Worm (Caenorhabditis elegans) whole organism, L3 larva: Measurements from ENCODE around the gene nurf-1.
A peak's percentile ranks its signal among the peaks of the same experiment; 100 is the strongest.

Experiments used
- R02D3.7 ChIP-seq: fragments of 150-350 bp; optimal IDR thresholded peaks from 2 replicates; lab custom pipeline; 2014; ENCODE audit warnings: missing biosample characterization, missing genetic modification characterization
- ama-1 ChIP-seq: fragments of 150-350 bp; optimal IDR thresholded peaks from 2 replicates; lab custom pipeline; 2018
- ceh-16 ChIP-seq: sonication (generic microtip); optimal IDR thresholded peaks from 2 replicates; lab custom pipeline; 2017; ENCODE audit warnings: missing biosample characterization, missing genetic modification characterization
- ceh-28 ChIP-seq: fragments of 150-350 bp; optimal IDR thresholded peaks from 2 replicates; lab custom pipeline; 2014; ENCODE audit warnings: missing biosample characterization, missing genetic modification reagents, missing genetic modification characterization
- ceh-82 ChIP-seq: fragments of 150-350 bp; optimal IDR thresholded peaks from 2 replicates; lab custom pipeline; 2014; ENCODE audit warnings: missing biosample characterization, missing genetic modification characterization
- ceh-9 ChIP-seq: sonication (generic microtip); optimal IDR thresholded peaks from 2 replicates; lab custom pipeline; 2018; ENCODE audit warnings: missing biosample characterization, missing genetic modification characterization
- daf-12 ChIP-seq: fragments of 150-350 bp; optimal IDR thresholded peaks from 2 replicates; lab custom pipeline; 2014; ENCODE audit warnings: missing biosample characterization, missing genetic modification reagents, missing genetic modification characterization
- egl-27 ChIP-seq: sonication (generic microtip); optimal IDR thresholded peaks from 4 replicates; lab custom pipeline; 2017; ENCODE audit warnings: missing biosample characterization, missing genetic modification reagents, missing genetic modification characterization
- egl-5 ChIP-seq: fragments of 150-350 bp; optimal IDR thresholded peaks from 2 replicates; lab custom pipeline; 2017; ENCODE audit warnings: missing biosample characterization, missing genetic modification reagents, missing genetic modification characterization, inconsistent platforms
- elt-2 ChIP-seq: sonication (generic microtip); optimal IDR thresholded peaks from 2 replicates; lab custom pipeline; 2016; ENCODE audit warnings: missing genetic modification reagents, mild to moderate bottlenecking, missing genetic modification characterization, missing compliant biosample characterization
- elt-3 ChIP-seq, 3 experiments: fragments of 150-350 bp in 1 of 3; sonication (generic microtip) in 2 of 3; optimal IDR thresholded peaks; 2 replicates in 2 of 3; 4 replicates in 1 of 3; lab custom pipeline; 2014 to 2017; ENCODE audit warnings: missing biosample characterization in 3 of 3, missing genetic modification characterization in 3 of 3
- fkh-10 ChIP-seq: sonication (generic microtip); optimal IDR thresholded peaks from 2 replicates; lab custom pipeline; 2017; ENCODE audit warnings: missing biosample characterization, missing genetic modification reagents, missing genetic modification characterization
- fkh-2 ChIP-seq: fragments of 150-350 bp; optimal IDR thresholded peaks from 2 replicates; lab custom pipeline; 2014; ENCODE audit warnings: missing biosample characterization, missing genetic modification reagents, missing genetic modification characterization
- fos-1 ChIP-seq: fragments of 150-350 bp; optimal IDR thresholded peaks from 2 replicates; lab custom pipeline; 2014; ENCODE audit warnings: missing biosample characterization, missing genetic modification characterization
- hmg-11 ChIP-seq: sonication (generic microtip); optimal IDR thresholded peaks from 2 replicates; lab custom pipeline; 2016; ENCODE audit warnings: missing genetic modification characterization, missing compliant biosample characterization
- lin-15B ChIP-seq: fragments of 150-350 bp; optimal IDR thresholded peaks from 2 replicates; lab custom pipeline; 2014; ENCODE audit warnings: missing biosample characterization, missing genetic modification characterization
- lin-39 ChIP-seq: fragments of 150-350 bp; optimal IDR thresholded peaks from 2 replicates; lab custom pipeline; 2018; ENCODE audit warnings: missing biosample characterization, missing genetic modification reagents, missing genetic modification characterization
- mdl-1 ChIP-seq: fragments of 150-350 bp; optimal IDR thresholded peaks from 2 replicates; lab custom pipeline; 2014; ENCODE audit warnings: missing biosample characterization, missing genetic modification characterization
- nfya-1 ChIP-seq: sonication (generic microtip); optimal IDR thresholded peaks from 2 replicates; lab custom pipeline; 2017; ENCODE audit warnings: missing genetic modification characterization, mild to moderate bottlenecking, missing compliant biosample characterization, antibody characterized with exemption, moderate library complexity; ENCODE audit not compliant: insufficient read depth
- nhr-11 ChIP-seq: fragments of 150-350 bp; optimal IDR thresholded peaks from 2 replicates; lab custom pipeline; 2014; ENCODE audit warnings: missing biosample characterization, missing genetic modification characterization
- nhr-23 ChIP-seq: fragments of 150-350 bp; optimal IDR thresholded peaks from 2 replicates; lab custom pipeline; 2014; ENCODE audit warnings: missing biosample characterization, missing genetic modification reagents, missing genetic modification characterization
- nhr-237 ChIP-seq: fragments of 150-350 bp; optimal IDR thresholded peaks from 2 replicates; lab custom pipeline; 2014; ENCODE audit warnings: missing biosample characterization, missing genetic modification characterization
- nhr-25 ChIP-seq: sonication (generic microtip); optimal IDR thresholded peaks from 2 replicates; lab custom pipeline; 2017; ENCODE audit warnings: missing biosample characterization, missing genetic modification characterization
- nhr-43 ChIP-seq: sonication (generic microtip); optimal IDR thresholded peaks from 2 replicates; lab custom pipeline; 2016; ENCODE audit warnings: mild to moderate bottlenecking, missing genetic modification characterization, missing compliant biosample characterization; ENCODE audit not compliant: poor library complexity, severe bottlenecking
- nhr-67 ChIP-seq: fragments of 150-350 bp; optimal IDR thresholded peaks from 2 replicates; lab custom pipeline; 2014; ENCODE audit warnings: missing biosample characterization, missing genetic modification characterization
- nhr-77 ChIP-seq: fragments of 150-350 bp; optimal IDR thresholded peaks from 2 replicates; lab custom pipeline; 2014; ENCODE audit warnings: missing biosample characterization, missing genetic modification characterization
- pha-4 ChIP-seq: fragments of 150-350 bp; optimal IDR thresholded peaks from 2 replicates; lab custom pipeline; 2014; ENCODE audit warnings: missing biosample characterization, missing genetic modification reagents, missing genetic modification characterization
- pqm-1 ChIP-seq: fragments of 150-350 bp; optimal IDR thresholded peaks from 2 replicates; lab custom pipeline; 2017; ENCODE audit warnings: missing biosample characterization, missing genetic modification characterization, inconsistent platforms
- skn-1 ChIP-seq: fragments of 150-350 bp; optimal IDR thresholded peaks from 2 replicates; lab custom pipeline; 2014; ENCODE audit warnings: missing biosample characterization, missing genetic modification characterization
- snpc-4 ChIP-seq: fragments of 150-350 bp; optimal IDR thresholded peaks from 2 replicates; lab custom pipeline; 2014; ENCODE audit warnings: missing biosample characterization, missing genetic modification characterization
- tbx-2 ChIP-seq: sonication (generic microtip); optimal IDR thresholded peaks from 2 replicates; lab custom pipeline; 2016; ENCODE audit warnings: mild to moderate bottlenecking, missing genetic modification characterization, missing compliant biosample characterization
- unc-39 ChIP-seq: sonication (generic microtip); optimal IDR thresholded peaks from 4 replicates; lab custom pipeline; 2017; ENCODE audit warnings: missing biosample characterization, missing genetic modification characterization
- zag-1 ChIP-seq: fragments of 150-350 bp; optimal IDR thresholded peaks from 2 replicates; lab custom pipeline; 2014; ENCODE audit warnings: missing biosample characterization, missing genetic modification characterization
- ztf-11 ChIP-seq: fragments of 150-350 bp; optimal IDR thresholded peaks from 2 replicates; lab custom pipeline; 2014; ENCODE audit warnings: missing biosample characterization, missing genetic modification characterization

Gene nurf-1

DNA sequence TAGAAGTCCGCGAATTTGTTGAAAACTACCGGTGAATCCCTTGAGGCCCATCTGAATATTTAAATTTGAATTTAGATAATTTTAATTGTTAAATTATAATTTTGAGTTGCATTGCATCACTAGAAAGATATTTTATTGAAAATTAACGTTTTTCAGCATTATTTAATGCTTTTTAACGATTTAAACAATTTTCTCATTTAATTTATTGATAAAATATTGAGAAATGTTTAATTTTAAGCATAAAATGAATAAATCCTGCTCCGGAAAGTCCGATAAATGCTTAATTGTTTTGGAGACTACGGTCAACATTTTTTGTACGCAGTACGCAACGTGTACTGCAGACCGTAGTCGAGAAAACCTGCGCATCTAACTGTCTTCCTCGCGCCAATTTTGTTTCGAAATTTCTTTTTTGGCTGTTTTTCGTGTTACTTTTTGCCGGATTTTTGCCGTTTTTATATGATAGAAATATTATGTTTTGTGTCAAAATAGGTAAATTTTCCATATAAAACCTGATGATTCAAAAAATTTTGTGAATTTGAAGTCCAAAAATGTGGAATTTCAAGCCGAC is 41.1 kb upstream of the nurf-1 start, which contains the start of the genes Y54G11A.17, lin-7 and elof-1 (continued):
- TF ChIP-seq nhr-11 (tag; lab: Kevin White, UChicago) (no peak), mdl-1 (no peak), nhr-25 (tag; lab: Kevin White, UChicago) (peak; percentile 81), nhr-23 (peak; percentile 88), skn-1 (tag; lab: Kevin White, UChicago) (peak; percentile 77), R02D3.7 (tag; lab: Kevin White, UChicago) (peak; percentile 32), ceh-82 (tag; lab: Kevin White, UChicago) (no peak), fos-1 (tag; lab: Kevin White, UChicago) (no peak), unc-39 (tag; lab: Kevin White, UChicago) (no peak), fkh-10 (GFP tag; lab: Kevin White, UChicago) (peak; percentile 63)

DNA sequence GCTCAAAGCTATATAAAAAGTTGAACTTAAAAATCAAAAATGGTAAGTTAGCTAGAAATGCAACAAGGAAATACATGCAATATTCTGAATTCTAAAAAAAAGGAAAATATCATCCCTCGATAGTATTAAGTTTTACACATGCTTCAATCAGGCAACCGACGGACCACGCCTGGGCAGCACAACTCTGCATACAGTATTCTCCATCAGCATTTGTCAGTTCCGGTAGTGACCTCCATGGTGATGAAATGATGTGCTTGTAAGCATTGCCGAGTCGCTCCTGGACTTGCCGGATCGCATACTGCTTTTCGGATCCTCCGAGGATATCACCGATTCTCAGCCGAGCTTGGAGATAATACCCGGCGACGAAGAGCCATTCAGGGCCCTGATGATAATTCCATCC is 39.7 kb upstream of the nurf-1 start:
- TF ChIP-seq ceh-9 (no peak), R02D3.7 (tag; lab: Kevin White, UChicago) (no peak), hmg-11 (tag; lab: Kevin White, UChicago) (no peak), egl-27 (tag; lab: Kevin White, UChicago) (no peak), nhr-25 (tag; lab: Kevin White, UChicago) (peak; percentile 40), nhr-77 (tag; lab: Kevin White, UChicago) (no peak), ama-1 (peak; percentile 72), ceh-16 (tag; lab: Kevin White, UChicago) (no peak), egl-5 (tag; lab: Kevin White, UChicago) (no peak)

DNA sequence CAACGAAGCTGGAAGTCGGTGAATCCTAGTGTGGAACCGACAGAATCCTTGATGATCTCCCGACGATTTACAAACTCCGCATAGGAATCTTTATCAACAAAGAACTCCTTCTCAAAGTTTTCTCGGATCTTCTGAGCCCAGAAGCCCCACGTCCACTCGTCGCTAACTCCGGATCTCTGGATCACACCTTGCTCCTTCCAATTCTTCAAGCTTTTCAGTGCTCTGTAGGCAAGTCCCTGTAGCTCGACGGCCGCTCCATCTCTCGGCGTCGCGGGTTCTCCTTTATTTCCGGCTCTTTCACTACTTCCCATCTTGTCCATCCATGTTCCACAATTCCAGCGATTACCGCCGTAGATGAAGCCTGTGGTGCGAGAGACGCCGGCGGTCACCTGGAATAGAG is 39.2 kb upstream of the nurf-1 start:
- TF ChIP-seq ceh-82 (tag; lab: Kevin White, UChicago) (no peak), ztf-11 (tag; lab: Kevin White, UChicago) (no peak), fkh-10 (GFP tag; lab: Kevin White, UChicago) (no peak), ceh-16 (tag; lab: Kevin White, UChicago) (no peak), nhr-237 (tag; lab: Kevin White, UChicago) (no peak), nhr-43 (tag; lab: Kevin White, UChicago) (no peak), snpc-4 (tag; lab: Kevin White, UChicago) (no peak), fkh-2 (tag; lab: Kevin White, UChicago) (no peak), fos-1 (tag; lab: Kevin White, UChicago) (no peak), tbx-2 (tag; lab: Kevin White, UChicago) (no peak), nhr-77 (tag; lab: Kevin White, UChicago) (no peak), nfya-1 (tag; lab: Kevin White, UChicago) (no peak), elt-3 (tag; optimal IDR thresholded peaks at IDR 0.05; lab: Kevin White, UChicago) (no peak), mdl-1 (no peak)

DNA sequence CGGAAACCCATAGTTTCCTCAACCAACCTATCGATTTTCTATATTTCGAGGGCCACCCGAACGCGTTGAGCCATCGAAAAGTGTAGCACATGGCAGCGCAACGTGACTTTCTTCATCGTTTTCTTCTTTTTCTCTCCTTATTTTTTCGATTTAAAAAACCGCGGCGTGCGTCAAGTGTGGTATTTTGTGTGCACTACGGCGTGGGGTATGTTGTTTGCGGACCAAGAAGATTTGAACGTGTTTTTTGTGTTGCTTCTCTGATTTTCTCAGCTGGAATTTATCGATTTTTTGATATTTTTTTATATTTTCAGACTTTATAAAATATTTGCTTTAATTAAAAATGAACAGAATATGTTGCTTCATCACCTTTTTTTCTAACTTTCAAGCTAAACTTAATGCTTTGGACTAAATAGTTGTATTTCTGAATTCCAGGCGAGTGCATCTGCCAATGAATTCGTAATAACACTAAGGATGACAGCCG is 32.5 kb upstream of the nurf-1 start, which contains the start of the genes agl-1 and pfs-2:
Gene agl-1 (minus strand): TSS at position 178 of the 481 bp plus-strand sequence.
Gene pfs-2 (plus strand): TSS at position 431 of the 481 bp plus-strand sequence.
- TF ChIP-seq daf-12 (tag; lab: Kevin White, UChicago) (no peak), zag-1 (tag; lab: Kevin White, UChicago) (peak; percentile 4), R02D3.7 (tag; lab: Kevin White, UChicago) (peak; percentile 60), fkh-10 (GFP tag; lab: Kevin White, UChicago) (no peak), pqm-1 (tag; lab: Kevin White, UChicago) (no peak), fkh-2 (tag; lab: Kevin White, UChicago) (no peak), nhr-237 (tag; lab: Kevin White, UChicago) (no peak), nfya-1 (tag; lab: Kevin White, UChicago) (peak; percentile 80), ceh-28 (tag; lab: Kevin White, UChicago) (peak; percentile 76), nhr-67 (no peak), mdl-1 (peak; percentile 37), lin-39 (tag; lab: Kevin White, UChicago) (peak; percentile 66), elt-2 (peak; percentile 25), nhr-25 (tag; lab: Kevin White, UChicago) (peak; percentile 21), pha-4 (tag; lab: Kevin White, UChicago) (peak; percentile 77), nhr-11 (tag; lab: Kevin White, UChicago) (no peak), ceh-82 (tag; lab: Kevin White, UChicago) (no peak), nhr-23 (peak; percentile 65), hmg-11 (tag; lab: Kevin White, UChicago) (peak; percentile 82), nhr-43 (tag; lab: Kevin White, UChicago) (peak; percentile 0), nhr-77 (tag; lab: Kevin White, UChicago) (peak; percentile 2), ama-1 (no peak), lin-15B (tag; lab: Kevin White, UChicago) (peak; percentile 83), snpc-4 (tag; lab: Kevin White, UChicago) (peak; percentile 84)
